Fruit fly (Drosophila melanogaster): ENCODE results near the gene CG18823.

Gene CG18823

DNA sequence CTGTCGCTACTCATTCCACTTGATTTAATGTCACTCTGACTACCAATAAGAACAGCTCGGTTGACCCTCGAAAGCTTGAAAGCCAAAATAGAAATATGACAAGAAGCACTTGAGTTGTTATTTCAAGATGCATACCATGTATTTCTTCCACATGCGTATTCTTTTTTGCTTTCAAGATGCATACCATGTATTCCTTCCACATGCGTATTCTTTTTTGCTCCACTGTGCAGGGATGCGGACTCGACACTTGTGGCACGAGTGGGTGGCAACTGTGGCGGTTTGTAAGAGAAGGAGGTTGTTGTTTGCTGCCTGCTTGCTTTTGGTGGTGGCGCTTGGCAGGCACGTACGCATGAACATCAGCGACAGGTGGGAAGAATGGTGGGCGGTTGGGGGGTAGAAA is 15.9 kb downstream of the CG18823 start:
- TF ChIP-seq kay (GFP tag; ENCODE audit: borderline replicate concordance): no peak
- no peak for TF ChIP-seq CG14711 (tag; optimal IDR thresholded peaks at IDR 0.05)
- TF ChIP-seq Hr96 (GFP tag; optimal IDR thresholded peaks at IDR 0.05): no peak
- TF ChIP-seq CG5204 (GFP tag; optimal IDR thresholded peaks at IDR 0.05): no peak
- no peak for TF ChIP-seq CG33017 (tag; optimal IDR thresholded peaks at IDR 0.05)
- TF ChIP-seq cic (GFP tag; optimal IDR thresholded peaks at IDR 0.05): no peak
- no peak for TF ChIP-seq Crg-1 (GFP tag; optimal IDR thresholded peaks at IDR 0.05)
- no peak for TF ChIP-seq cnc (optimal IDR thresholded peaks at IDR 0.05)
- TF ChIP-seq pad (GFP tag; optimal IDR thresholded peaks at IDR 0.05): no peak
- no peak for TF ChIP-seq CG1620 (GFP tag; optimal IDR thresholded peaks at IDR 0.05)
- no peak for TF ChIP-seq CG11617 (GFP tag; optimal IDR thresholded peaks at IDR 0.05)
- TF ChIP-seq Clk (GFP tag; optimal IDR thresholded peaks at IDR 0.05): no peak
- TF ChIP-seq bab1 (GFP tag; optimal IDR thresholded peaks at IDR 0.05): no peak
- no peak for TF ChIP-seq CG12768 (GFP tag; optimal IDR thresholded peaks at IDR 0.05)
- no peak for TF ChIP-seq Mnt (GFP tag; optimal IDR thresholded peaks at IDR 0.05)

DNA sequence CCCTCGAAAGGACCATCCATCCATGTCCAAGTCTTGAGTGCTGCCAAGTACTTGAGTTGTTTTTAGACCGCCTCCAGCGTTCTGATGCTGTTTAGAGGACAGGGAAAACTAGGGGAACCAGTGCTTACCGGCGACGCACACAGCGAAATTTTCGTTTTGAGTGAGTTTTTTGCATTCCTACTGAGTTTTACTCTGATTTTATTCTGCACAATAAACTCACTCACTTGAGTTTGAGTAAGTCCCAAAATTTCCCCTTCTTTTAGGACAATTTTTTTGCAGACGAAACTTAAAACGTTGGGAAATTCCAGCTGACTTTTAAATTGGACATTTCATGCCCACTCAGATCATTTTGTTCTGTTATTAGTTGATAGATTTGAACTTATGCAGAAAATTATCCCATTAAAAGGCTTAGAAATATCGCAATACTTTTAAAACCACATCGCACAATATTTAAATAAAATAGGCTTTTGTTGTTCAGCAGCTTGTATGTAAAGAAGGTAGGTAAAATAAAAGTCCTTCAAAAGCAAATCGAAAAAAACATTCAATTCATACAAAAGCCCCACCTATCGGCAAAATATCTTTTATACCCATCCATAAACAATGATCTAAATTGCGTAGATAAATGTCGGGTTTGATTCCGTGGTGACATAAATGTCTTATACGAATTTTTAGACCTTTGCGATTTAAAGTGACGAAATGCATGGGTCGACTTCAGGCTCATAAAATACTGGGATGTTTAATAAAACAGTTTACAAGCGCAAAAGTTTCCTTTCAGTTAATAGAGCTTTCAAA is 19.3 kb downstream of the CG18823 start:
- TF ChIP-seq toe (GFP tag; optimal IDR thresholded peaks at IDR 0.05) (no peak), bab1 (GFP tag; optimal IDR thresholded peaks at IDR 0.05) (no peak), Crg-1 (GFP tag; optimal IDR thresholded peaks at IDR 0.05) (no peak), pad (GFP tag; optimal IDR thresholded peaks at IDR 0.05) (peak; percentile 83)

DNA sequence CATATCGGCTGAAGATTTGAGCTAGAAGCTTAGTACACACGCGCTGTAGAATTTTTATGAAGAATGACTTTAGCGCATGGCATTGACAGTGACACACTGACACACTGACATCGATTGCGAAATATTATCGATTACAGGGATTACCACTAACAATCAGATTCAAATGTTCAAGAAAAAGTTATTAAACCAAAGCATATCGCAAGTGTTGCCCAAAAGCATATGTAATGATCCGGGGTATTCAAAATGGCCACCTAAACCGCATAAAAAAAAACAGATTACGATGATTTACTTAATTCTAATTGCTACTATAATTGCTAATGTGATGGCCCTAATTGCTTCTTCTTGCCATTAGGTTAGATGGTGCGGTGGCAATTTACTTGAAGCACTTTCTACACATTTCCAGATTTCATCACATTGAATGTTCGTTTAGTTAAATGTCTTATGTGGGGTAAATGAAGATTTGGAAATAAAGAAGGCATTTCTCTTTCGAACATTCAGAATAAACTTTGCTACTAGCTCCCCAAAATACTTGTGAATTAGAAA is 21.3 kb downstream of the CG18823 start, which contains the start of the genes TfIIA-S-2 and CG14631:
Gene TfIIA-S-2, minus strand, starts transcription at position 101 of the 543 bp plus-strand sequence.
Gene CG14631, plus strand, starts transcription at position 493 of the 543 bp plus-strand sequence.
- TF ChIP-seq kay (GFP tag; ENCODE audit: borderline replicate concordance) (no peak), CG1620 (GFP tag; optimal IDR thresholded peaks at IDR 0.05) (no peak), bab1 (GFP tag; optimal IDR thresholded peaks at IDR 0.05) (no peak), CG12768 (GFP tag; optimal IDR thresholded peaks at IDR 0.05) (no peak), Hr96 (GFP tag; optimal IDR thresholded peaks at IDR 0.05) (no peak), Clk (GFP tag; optimal IDR thresholded peaks at IDR 0.05) (no peak), CG7045 (GFP tag; optimal IDR thresholded peaks at IDR 0.05) (no peak), cic (GFP tag; optimal IDR thresholded peaks at IDR 0.05) (no peak)

DNA sequence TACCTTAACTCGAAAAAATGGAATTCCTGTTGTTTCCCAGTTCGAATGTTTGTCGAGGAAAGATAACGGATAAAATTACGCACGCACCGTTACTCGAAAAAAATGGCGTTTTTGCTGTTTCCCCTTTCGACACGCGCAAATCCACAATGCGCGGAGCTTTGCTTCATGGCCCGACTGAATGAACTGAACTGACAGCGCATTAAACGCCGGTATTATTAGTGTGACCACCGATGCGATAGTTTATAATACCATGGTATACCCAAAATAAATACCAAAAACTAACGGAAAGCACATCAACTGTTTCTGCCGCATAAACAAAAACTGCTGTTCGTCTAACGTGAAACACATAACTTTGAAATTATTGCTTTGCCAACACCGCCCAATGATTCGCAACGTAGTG is 36.2 kb downstream of the CG18823 start, which contains the start of the genes CG32814, CG11638 and CG3021:
Gene CG32814, minus strand, starts transcription at position 190 of the 400 bp plus-strand sequence.
Gene CG11638, minus strand, starts transcription at position 193 of the 400 bp plus-strand sequence.
Gene CG3021, plus strand, starts transcription at position 281 of the 400 bp plus-strand sequence.
- TF ChIP-seq CG1620 (GFP tag; optimal IDR thresholded peaks at IDR 0.05) (peak; percentile 13), CG14711 (tag; optimal IDR thresholded peaks at IDR 0.05) (peak; percentile 30), ovo (GFP tag; optimal IDR thresholded peaks at IDR 0.05) (peak; percentile 84), cnc (optimal IDR thresholded peaks at IDR 0.05) (no peak), tj (GFP tag; optimal IDR thresholded peaks at IDR 0.05) (peak; percentile 84), Mnt (GFP tag; optimal IDR thresholded peaks at IDR 0.05) (peak; percentile 27), CG7101 (tag; optimal IDR thresholded peaks at IDR 0.05) (peak; percentile 3), Clk (GFP tag; optimal IDR thresholded peaks at IDR 0.05) (no peak), CG11617 (GFP tag; optimal IDR thresholded peaks at IDR 0.05) (peak; percentile 15), CG5204 (GFP tag; optimal IDR thresholded peaks at IDR 0.05) (no peak), bab1 (GFP tag; optimal IDR thresholded peaks at IDR 0.05) (peak; percentile 60), pad (GFP tag; optimal IDR thresholded peaks at IDR 0.05) (peak; percentile 19)

DNA sequence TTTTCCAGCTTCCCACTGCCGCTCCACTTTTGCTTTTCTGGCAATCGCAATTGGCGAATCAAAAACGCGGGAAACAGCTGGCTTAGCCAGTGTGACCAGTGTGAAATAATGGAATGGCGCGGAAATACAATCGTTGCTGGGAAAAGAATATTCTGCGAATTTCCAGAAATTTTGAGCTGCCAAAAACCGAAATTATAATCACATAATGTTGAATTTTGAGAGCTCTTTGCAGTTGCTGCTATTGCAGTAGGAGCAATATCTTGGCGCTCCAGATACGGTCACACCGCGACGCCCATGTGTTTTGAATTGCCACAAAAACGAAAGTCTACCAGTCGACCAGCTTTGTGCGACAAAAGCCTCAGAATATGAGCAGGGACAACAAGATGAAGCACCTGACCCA is 40.2 kb downstream of the CG18823 start, which contains the start of the genes Cdc45 and Rpp21:
Gene Cdc45, minus strand, starts transcription at position 79 of the 400 bp plus-strand sequence.
Gene Rpp21, plus strand, starts transcription at position 281 of the 400 bp plus-strand sequence.
- TF ChIP-seq CG5204 (GFP tag; optimal IDR thresholded peaks at IDR 0.05): no peak
- no peak for TF ChIP-seq CG12768 (GFP tag; optimal IDR thresholded peaks at IDR 0.05)
- TF ChIP-seq kay (GFP tag; ENCODE audit: borderline replicate concordance): no peak
- no peak for TF ChIP-seq cic (GFP tag; optimal IDR thresholded peaks at IDR 0.05)
- no peak for TF ChIP-seq CG7101 (tag; optimal IDR thresholded peaks at IDR 0.05)
- no peak for TF ChIP-seq pad (GFP tag; optimal IDR thresholded peaks at IDR 0.05)
- no peak for TF ChIP-seq ovo (GFP tag; optimal IDR thresholded peaks at IDR 0.05)
- TF ChIP-seq Hr96 (GFP tag; optimal IDR thresholded peaks at IDR 0.05): no peak
- TF ChIP-seq CG1620 (GFP tag; optimal IDR thresholded peaks at IDR 0.05): no peak
- peak; percentile 59 for TF ChIP-seq Mnt (GFP tag; optimal IDR thresholded peaks at IDR 0.05)
- no peak for TF ChIP-seq toe (GFP tag; optimal IDR thresholded peaks at IDR 0.05)
- TF ChIP-seq cnc (optimal IDR thresholded peaks at IDR 0.05): no peak
- no peak for TF ChIP-seq CG7045 (GFP tag; optimal IDR thresholded peaks at IDR 0.05)
- TF ChIP-seq CG33017 (tag; optimal IDR thresholded peaks at IDR 0.05): no peak
- peak; percentile 21 for TF ChIP-seq CG14711 (tag; optimal IDR thresholded peaks at IDR 0.05)
- no peak for TF ChIP-seq Crg-1 (GFP tag; optimal IDR thresholded peaks at IDR 0.05)
- peak; percentile 35 for TF ChIP-seq bab1 (GFP tag; optimal IDR thresholded peaks at IDR 0.05)
- TF ChIP-seq Clk (GFP tag; optimal IDR thresholded peaks at IDR 0.05): no peak
- TF ChIP-seq tj (GFP tag; optimal IDR thresholded peaks at IDR 0.05): peak; percentile 36
- no peak for TF ChIP-seq CG11617 (GFP tag; optimal IDR thresholded peaks at IDR 0.05)

DNA sequence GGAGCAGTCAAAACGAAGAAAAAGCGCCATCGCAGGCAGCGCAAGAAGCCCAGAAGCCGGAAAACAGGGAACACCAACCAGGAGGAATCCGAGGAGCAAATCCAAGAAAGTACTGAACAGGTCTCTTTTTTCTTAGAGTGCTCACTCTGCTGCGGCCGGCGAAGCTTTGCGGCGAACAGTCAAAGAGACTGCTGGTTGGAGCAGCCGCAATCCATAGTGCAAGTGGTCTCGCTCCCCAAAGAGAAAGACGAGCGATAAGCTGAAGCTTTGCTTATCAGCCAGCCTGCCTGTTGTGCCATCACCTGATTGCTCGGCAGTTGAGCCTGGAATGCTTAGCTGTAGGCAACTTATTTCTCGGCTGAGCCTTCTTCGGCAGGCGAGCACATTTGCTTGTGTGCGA is 40.9 kb downstream of the CG18823 start, which contains the start of gene CG14630:
Gene CG14630, plus strand, starts transcription at position 301 of the 400 bp plus-strand sequence.
- TF ChIP-seq CG12768 (GFP tag; optimal IDR thresholded peaks at IDR 0.05) (peak; percentile 53), Mnt (GFP tag; optimal IDR thresholded peaks at IDR 0.05) (no peak), pad (GFP tag; optimal IDR thresholded peaks at IDR 0.05) (peak; percentile 12), tj (GFP tag; optimal IDR thresholded peaks at IDR 0.05) (no peak), CG1620 (GFP tag; optimal IDR thresholded peaks at IDR 0.05) (peak; percentile 13), Hr96 (GFP tag; optimal IDR thresholded peaks at IDR 0.05) (peak; percentile 37), CG33017 (tag; optimal IDR thresholded peaks at IDR 0.05) (no peak), CG14711 (tag; optimal IDR thresholded peaks at IDR 0.05) (no peak), bab1 (GFP tag; optimal IDR thresholded peaks at IDR 0.05) (no peak)
